Worm (Caenorhabditis elegans) whole organism, mixed stage, embryonic: ENCODE results near the gene srw-1.

Source experiments
- M03D4.4 ChIP-seq: sonication (generic microtip); optimal IDR thresholded peaks from 2 replicates; lab custom pipeline; 2017; ENCODE audit warnings: mild to moderate bottlenecking, missing genetic modification characterization, missing compliant biosample characterization
- mab-5 ChIP-seq: fragments of 150-350 bp; optimal IDR thresholded peaks from 2 replicates; lab custom pipeline; 2014; ENCODE audit warnings: missing biosample characterization, missing genetic modification characterization
- mep-1 ChIP-seq: fragments of 150-350 bp; optimal IDR thresholded peaks from 2 replicates; lab custom pipeline; 2017; ENCODE audit warnings: missing biosample characterization, missing genetic modification reagents, missing genetic modification characterization, inconsistent platforms
- nhr-237 ChIP-seq: fragments of 150-350 bp; optimal IDR thresholded peaks from 2 replicates; lab custom pipeline; 2014; ENCODE audit warnings: missing biosample characterization, missing genetic modification characterization
- nhr-28 ChIP-seq: fragments of 150-350 bp; optimal IDR thresholded peaks from 2 replicates; lab custom pipeline; 2014; ENCODE audit warnings: missing biosample characterization, missing genetic modification characterization
- pha-4 ChIP-seq: fragments of 150-350 bp; optimal IDR thresholded peaks from 2 replicates; lab custom pipeline; 2018; ENCODE audit warnings: missing biosample characterization, missing genetic modification reagents, missing genetic modification characterization
- unc-62 ChIP-seq: fragments of 150-350 bp; optimal IDR thresholded peaks from 2 replicates; lab custom pipeline; 2014; ENCODE audit warnings: missing biosample characterization, missing genetic modification reagents, missing genetic modification characterization
- zip-8 ChIP-seq: fragments of 150-350 bp; optimal IDR thresholded peaks from 2 replicates; lab custom pipeline; 2014; ENCODE audit warnings: missing biosample characterization, missing genetic modification characterization
- ztf-11 ChIP-seq: fragments of 150-350 bp; optimal IDR thresholded peaks from 2 replicates; lab custom pipeline; 2014; ENCODE audit warnings: missing biosample characterization, missing genetic modification characterization

DNA sequence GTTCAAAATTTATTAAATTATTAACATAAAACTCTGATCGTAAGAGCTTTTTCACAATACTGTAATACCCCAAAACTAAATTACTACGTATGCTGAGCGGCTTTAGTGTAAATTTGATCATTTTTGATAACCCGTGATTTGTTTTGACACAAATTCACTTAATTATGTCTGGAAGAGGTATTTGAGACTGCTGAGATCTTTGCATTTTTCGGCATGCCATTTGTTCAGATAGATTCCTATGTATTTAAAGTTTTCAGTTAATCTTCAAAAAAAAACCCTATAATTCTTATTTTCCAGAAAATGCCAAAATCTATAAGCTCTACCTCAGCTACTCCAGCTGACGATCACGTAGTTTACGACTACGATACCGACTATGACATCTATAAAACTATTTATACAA is 32.2 kb downstream of the srw-1 start, which contains the start of gene srw-15:
- TF ChIP-seq M03D4.4 (tag; lab: Kevin White, UChicago) = no peak
- TF ChIP-seq zip-8 = no peak
- no peak for TF ChIP-seq mep-1 (tag; lab: Kevin White, UChicago)
- no peak for TF ChIP-seq pha-4
- no peak for TF ChIP-seq nhr-28
- TF ChIP-seq mab-5 (tag; lab: Kevin White, UChicago) = no peak
- no peak for TF ChIP-seq unc-62 (GFP tag; lab: Kevin White, UChicago)
- TF ChIP-seq nhr-237 = no peak
- TF ChIP-seq ztf-11 (tag; lab: Kevin White, UChicago) = no peak
